Worm (Caenorhabditis elegans): Measurements from ENCODE around the gene math-24.

- TF ChIP-seq zip-2 (tag; optimal IDR thresholded peaks at IDR 0.05) = no peak
- TF ChIP-seq nhr-25 (tag; optimal IDR thresholded peaks at IDR 0.05; ENCODE audit: borderline replicate concordance, insufficient read depth) = no peak
- TF ChIP-seq daf-16 (GFP tag; optimal IDR thresholded peaks at IDR 0.05) = no peak
- no peak for TF ChIP-seq daf-16 (tag; optimal IDR thresholded peaks at IDR 0.05)
- TF ChIP-seq F10B5.3 (tag; optimal IDR thresholded peaks at IDR 0.05) = no peak
- TF ChIP-seq unc-130 (GFP tag; optimal IDR thresholded peaks at IDR 0.05) = no peak
- TF ChIP-seq lin-29 (GFP tag; IDR thresholded peaks at IDR 0.05) = no peak
- no peak for TF ChIP-seq ama-1 (optimal IDR thresholded peaks at IDR 0.05)
- TF ChIP-seq sdz-12 (GFP tag; optimal IDR thresholded peaks at IDR 0.05) = no peak
- TF ChIP-seq hmg-1.1 (GFP tag; IDR thresholded peaks at IDR 0.05) = no peak
- no peak for TF ChIP-seq pha-4 (GFP tag; IDR thresholded peaks at IDR 0.05)
- TF ChIP-seq pha-4 (tag; optimal IDR thresholded peaks at IDR 0.05) = no peak
- TF ChIP-seq arid-1 (GFP tag; conservative IDR thresholded peaks at IDR 0.05) = no peak
- no peak for TF ChIP-seq lir-3 (tag; optimal IDR thresholded peaks at IDR 0.05)
- TF ChIP-seq unc-62 (GFP tag; optimal IDR thresholded peaks at IDR 0.05 in 1 of 2) = no peak
- no peak for TF ChIP-seq unc-62 (tag; optimal IDR thresholded peaks at IDR 0.05)
- TF ChIP-seq zfp-3 (GFP tag; conservative IDR thresholded peaks at IDR 0.05) = no peak
These were observed 47.5 kb upstream of the math-24 start, which contains the start of gene C52E2.2 for ce11 chrII:1852503-1852902.

Measured in whole organism, L4 larva.